Fruit fly (Drosophila melanogaster): ENCODE measurements around the gene Nup93-2.

Nup93-2 gene

dm6 chr3R:14893791-14894782, 4.1 kb downstream of the Nup93-2 start, which contains the start of gene Dph2 (continued):
- TF ChIP-seq ap (GFP tag; IDR thresholded peaks at IDR 0.05) (peak; percentile 84), CG31441 (GFP tag; IDR thresholded peaks at IDR 0.05) (peak; percentile 86), gsb (GFP tag; IDR thresholded peaks at IDR 0.05) (peak; percentile 71), ewg (GFP tag; optimal IDR thresholded peaks at IDR 0.05) (no peak), zf30C (GFP tag; optimal IDR thresholded peaks at IDR 0.05) (peak; percentile 48), Max (GFP tag; optimal IDR thresholded peaks at IDR 0.05) (no peak), CG3726 (GFP tag; IDR thresholded peaks at IDR 0.05) (no peak; the same call in 2 of the 3 replicates), exex (tag; optimal IDR thresholded peaks at IDR 0.05) (peak; percentile 18), CG33557 (GFP tag; optimal IDR thresholded peaks at IDR 0.05) (peak; percentile 55), CG7839 (tag; optimal IDR thresholded peaks at IDR 0.05) (peak; percentile 87), C15 (GFP tag; IDR thresholded peaks at IDR 0.05) (peak; percentile 79; the same call in 2 of the 3 replicates), sisA (GFP tag; IDR thresholded peaks at IDR 0.05) (peak; percentile 75), CG4360 (GFP tag; IDR thresholded peaks at IDR 0.05) (no peak), shn (GFP tag; optimal IDR thresholded peaks at IDR 0.05) (no peak), gcm (GFP tag; optimal IDR thresholded peaks at IDR 0.05) (peak; percentile 83), CG14860 (GFP tag; IDR thresholded peaks at IDR 0.05; ENCODE audit: partially characterized antibody) (no peak), CG10321 (GFP tag; IDR thresholded peaks at IDR 0.05) (peak; percentile 61), Awh (GFP tag; IDR thresholded peaks at IDR 0.05) (peak; percentile 81), fd3F (GFP tag; optimal IDR thresholded peaks at IDR 0.05) (peak; percentile 64), Dll (GFP tag; IDR thresholded peaks at IDR 0.05; ENCODE audit: partially characterized antibody) (no peak), Trl (optimal IDR thresholded peaks at IDR 0.05) (no peak), Trl (GFP tag; optimal IDR thresholded peaks at IDR 0.05) (peak; percentile 20), Six4 (GFP tag; optimal IDR thresholded peaks at IDR 0.05) (peak; percentile 44), lab (GFP tag; optimal IDR thresholded peaks at IDR 0.05) (peak; percentile 72), klu (GFP tag; IDR thresholded peaks at IDR 0.05) (peak; percentile 40; the same call in 1 of the 2 replicates), ems (GFP tag; optimal IDR thresholded peaks at IDR 0.05) (peak; percentile 17), hb (GFP tag; IDR thresholded peaks at IDR 0.05; ENCODE audit: partially characterized antibody) (no peak), CG7928 (GFP tag; optimal IDR thresholded peaks at IDR 0.05) (no peak), CG4424 (GFP tag; optimal IDR thresholded peaks at IDR 0.05) (peak; percentile 23), aop (GFP tag; IDR thresholded peaks at IDR 0.05) (0 out of 2 replicates have a peak, but pooled peaks have one; percentile 19), croc (GFP tag; conservative IDR thresholded peaks at IDR 0.05) (peak; percentile 52), Doc2 (GFP tag; IDR thresholded peaks at IDR 0.05) (no peak), ro (GFP tag; IDR thresholded peaks at IDR 0.05) (peak; percentile 22; the same call in 1 of the 2 replicates), peb (GFP tag; IDR thresholded peaks at IDR 0.05) (peak; percentile 25; the same call in 1 of the 2 replicates), Hr51 (GFP tag; optimal IDR thresholded peaks at IDR 0.05) (peak in 1 of 2 experiments; percentile 87), Poxn (GFP tag; IDR thresholded peaks at IDR 0.05) (no peak), CG13123 (GFP tag; optimal IDR thresholded peaks at IDR 0.05) (no peak), scrt (GFP tag; optimal IDR thresholded peaks at IDR 0.05) (peak; percentile 25), Dip3 (GFP tag; optimal IDR thresholded peaks at IDR 0.05) (peak; percentile 58), CG17361 (GFP tag; IDR thresholded peaks at IDR 0.05) (peak; percentile 93), stwl (tag; optimal IDR thresholded peaks at IDR 0.05) (peak; percentile 43), MBD-R2 (GFP tag; IDR thresholded peaks at IDR 0.05) (peak; percentile 67), CG2712 (tag; optimal IDR thresholded peaks at IDR 0.05) (peak; percentile 89), CG3163 (GFP tag; optimal IDR thresholded peaks at IDR 0.05) (no peak), CG7987 (GFP tag; optimal IDR thresholded peaks at IDR 0.05) (peak; percentile 91), CG4282 (GFP tag; optimal IDR thresholded peaks at IDR 0.05) (peak; percentile 18), CG3065 (GFP tag; optimal IDR thresholded peaks at IDR 0.05) (no peak), mam (GFP tag; optimal IDR thresholded peaks at IDR 0.05) (peak; percentile 30)

All from whole organism, embryonic.